Worm (Caenorhabditis elegans) whole organism, dauer: Measurements from ENCODE around the gene gtf-2A2.

Experiments used
- unc-62 ChIP-seq: sonication (generic microtip); optimal IDR thresholded peaks from 2 replicates; lab custom pipeline; 2017; ENCODE audit warnings: missing biosample characterization, missing genetic modification reagents, missing genetic modification characterization

gtf-2A2 gene

ce11 chrIII:12624466-12624865, at the start of gene gtf-2A2:
gtf-2A2 (plus strand) TSS chrIII:12624766.
- no peak for TF ChIP-seq unc-62

ce11 chrIII:12575350-12576292, 48.9 kb upstream of the gtf-2A2 start, which contains the start of gene aakg-1:
aakg-1 (minus strand) TSS chrIII:12575401.
- no peak for TF ChIP-seq unc-62

DNA sequence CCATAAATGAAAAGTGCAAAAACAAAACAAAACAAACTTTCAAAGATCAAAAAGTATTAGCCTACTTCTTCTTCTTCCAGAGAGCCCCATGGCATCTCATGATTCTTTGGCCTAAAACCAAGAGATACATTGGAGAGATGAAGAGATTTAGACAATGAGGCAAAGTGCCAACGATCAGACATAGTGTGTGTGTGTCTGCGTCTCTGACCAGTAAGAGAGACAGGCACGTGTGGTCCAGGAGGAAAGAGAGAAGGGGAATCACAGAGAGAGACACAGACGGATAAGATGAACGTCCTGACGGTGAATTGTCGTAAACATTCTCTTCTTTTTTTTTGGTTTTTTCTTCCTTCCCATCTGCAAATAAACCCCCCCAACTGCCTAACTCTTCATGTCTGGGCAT, 41.1 kb upstream of the gtf-2A2 start:
- no peak for TF ChIP-seq unc-62

ce11 chrIII:12585842-12586241, 38.7 kb upstream of the gtf-2A2 start:
- no peak for TF ChIP-seq unc-62

ce11 chrIII:12591923-12592322, 32.6 kb upstream of the gtf-2A2 start:
- TF ChIP-seq unc-62: no peak

DNA sequence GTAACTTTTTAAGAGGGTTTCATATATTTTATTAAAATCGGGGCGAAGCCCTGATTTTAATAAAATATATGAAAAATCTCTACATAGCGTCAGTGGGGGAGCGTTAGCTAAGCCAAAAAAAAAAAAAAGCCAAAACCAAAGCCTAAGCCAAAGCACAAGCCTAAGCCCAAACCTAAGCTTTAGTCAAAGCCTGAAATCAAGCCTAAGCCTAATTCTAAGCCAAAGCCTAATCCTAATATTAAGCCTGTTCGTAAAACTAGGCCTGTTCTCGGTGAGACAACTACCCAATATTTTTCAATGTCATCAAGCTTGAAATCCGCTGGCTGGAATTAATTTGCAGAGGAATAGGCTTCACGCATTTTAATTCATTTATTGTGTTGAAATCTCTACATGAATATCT, 28.9 kb upstream of the gtf-2A2 start:
- no peak for TF ChIP-seq unc-62

DNA sequence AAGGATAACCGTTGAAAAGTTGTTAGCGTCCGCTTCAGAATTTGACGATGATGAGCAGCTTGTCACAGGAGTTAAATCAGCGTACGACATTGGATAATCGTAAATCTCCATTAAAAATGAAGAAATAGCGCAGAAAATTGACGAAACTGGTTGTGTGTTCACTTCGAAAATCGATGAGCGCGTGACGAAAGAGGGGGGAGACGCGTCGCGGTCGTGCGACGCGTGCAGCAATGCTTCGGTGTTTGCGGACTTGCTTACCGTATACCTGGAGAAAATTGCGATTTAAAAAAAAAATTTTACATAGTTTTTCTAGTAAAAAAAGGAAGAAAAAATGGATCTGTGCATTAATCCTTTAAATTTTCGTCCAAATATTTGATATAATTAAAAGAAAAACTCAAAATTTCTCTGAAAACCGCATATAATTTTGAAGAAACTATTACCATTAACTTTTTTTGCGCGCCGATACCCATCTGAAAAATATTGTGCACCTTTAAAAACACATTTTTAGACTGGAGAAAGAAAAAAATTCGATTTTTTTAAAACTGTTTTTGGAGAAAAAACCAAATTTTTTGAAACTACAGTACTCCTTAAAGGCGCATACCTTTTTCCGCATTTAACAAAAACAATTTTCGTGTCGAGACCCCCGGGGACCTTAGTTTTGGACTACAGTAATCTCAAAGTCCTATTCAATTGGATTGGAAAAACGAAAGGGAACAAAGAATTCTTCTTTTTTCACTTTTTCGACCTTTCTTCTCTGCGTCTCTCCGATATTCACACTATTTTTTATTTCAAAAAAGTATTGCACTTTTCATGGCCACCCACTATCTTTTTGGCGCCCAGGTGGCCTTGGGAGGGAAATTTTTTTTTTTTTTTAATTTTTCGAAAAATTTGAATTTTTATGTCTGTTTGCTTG, 25.9 kb upstream of the gtf-2A2 start:
- no peak for TF ChIP-seq unc-62

DNA sequence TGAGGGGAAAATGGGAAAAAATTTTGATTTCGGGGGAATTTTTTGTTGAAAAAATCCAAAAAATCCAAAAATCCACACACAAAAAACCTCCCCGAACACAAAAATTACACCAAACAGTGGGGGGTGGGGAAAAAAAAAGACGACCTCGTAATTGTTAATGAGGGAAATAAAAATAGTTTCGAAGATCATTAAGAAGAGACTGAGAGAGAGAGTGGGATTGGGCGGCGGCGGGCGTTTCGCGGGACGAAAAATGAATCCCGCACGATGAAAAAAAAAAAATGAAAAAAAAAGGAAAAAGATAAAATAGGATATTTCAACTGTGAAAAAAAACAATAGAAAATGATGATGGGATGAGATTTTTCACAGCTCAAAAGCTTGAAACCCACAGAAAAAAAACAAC, 24.9 kb upstream of the gtf-2A2 start, which contains the start of gene gldi-8:
Gene gldi-8 (minus strand): TSS at position 58 of the 400 bp plus-strand sequence.
- no peak for TF ChIP-seq unc-62

DNA sequence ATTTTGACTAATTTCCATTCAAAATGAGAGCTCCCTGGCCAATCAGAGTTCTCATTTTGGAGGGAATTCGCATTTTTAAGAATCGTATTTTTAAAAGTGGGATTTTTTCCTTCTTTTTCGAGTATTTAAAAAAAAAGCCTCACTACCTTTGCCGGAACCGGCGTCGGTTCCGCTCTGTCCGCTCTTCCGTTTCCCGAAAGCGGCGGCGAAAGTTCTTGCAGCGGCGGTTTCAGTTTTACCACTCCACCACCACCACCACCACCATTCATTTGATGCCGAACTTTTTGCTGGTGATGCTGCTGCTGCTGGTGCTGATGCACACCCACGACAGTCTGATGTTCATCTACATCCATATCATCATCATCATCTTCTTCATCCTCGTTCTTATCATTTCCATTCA, 22.5 kb upstream of the gtf-2A2 start:
- TF ChIP-seq unc-62: no peak

DNA sequence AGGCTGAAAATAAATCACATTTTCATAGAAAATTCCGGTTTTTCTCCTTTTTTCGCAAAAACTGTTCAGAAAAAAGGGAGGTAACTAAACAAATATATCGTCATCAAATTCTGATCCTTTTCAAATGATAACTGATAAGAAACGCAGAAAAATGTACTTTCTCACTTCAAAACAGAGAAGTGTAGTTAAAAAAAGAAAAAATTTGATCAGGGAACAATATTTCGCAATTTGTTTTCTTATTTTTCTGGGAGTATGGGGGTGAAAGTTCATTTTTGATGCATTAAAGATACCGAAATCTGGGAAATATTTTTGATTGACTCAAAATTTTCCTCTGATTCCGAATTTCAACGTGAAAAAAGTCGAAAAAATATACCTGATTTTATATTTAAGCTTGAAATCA, 18.4 kb upstream of the gtf-2A2 start:
- no peak for TF ChIP-seq unc-62

- no peak for TF ChIP-seq unc-62
Observed at ce11 chrIII:12607302-12607701, 17.3 kb upstream of the gtf-2A2 start.

DNA sequence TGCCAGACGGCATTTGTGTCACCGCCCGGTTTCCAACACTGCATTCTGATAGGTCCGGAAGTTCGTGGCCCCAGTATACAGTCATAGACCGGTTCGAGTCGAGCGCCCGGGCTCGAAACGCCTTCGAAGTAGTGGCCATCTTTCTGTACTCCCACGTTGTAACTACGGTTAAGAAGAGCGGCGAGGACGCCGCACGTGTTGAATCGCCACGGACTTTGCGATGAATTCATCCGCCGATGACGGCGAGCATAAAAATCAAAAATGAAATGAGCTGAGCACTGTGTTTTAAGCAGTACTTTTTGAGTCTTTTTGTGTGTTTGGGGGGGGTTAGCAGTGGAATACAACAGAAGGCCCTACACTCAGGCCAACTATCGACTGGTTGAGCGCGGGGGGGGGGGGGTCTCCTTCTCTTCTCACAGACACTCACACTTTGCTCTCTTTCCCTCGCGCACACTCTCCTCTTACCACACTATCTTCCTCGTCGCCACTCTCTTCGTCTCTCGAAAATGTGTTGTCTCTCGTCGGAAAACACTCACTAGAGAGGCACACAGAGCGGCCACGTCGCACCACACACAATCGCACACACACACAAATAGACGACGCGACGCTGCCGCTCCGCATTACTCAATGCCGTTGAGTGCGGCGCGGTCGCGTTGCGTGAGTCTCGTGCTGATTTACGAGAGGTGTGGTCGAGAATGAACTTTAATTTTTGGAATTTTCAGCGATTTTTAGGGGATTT, 16.2 kb upstream of the gtf-2A2 start, which contains the start of gene epc-1:
Gene epc-1 (minus strand): TSS at position 367 of the 739 bp plus-strand sequence.
- no peak for TF ChIP-seq unc-62

ce11 chrIII:12608989-12609388, 15.6 kb upstream of the gtf-2A2 start, which contains the start of gene Y111B2A.12:
Y111B2A.12 (plus strand) TSS chrIII:12609289.
- no peak for TF ChIP-seq unc-62

- no peak for TF ChIP-seq unc-62
Observed at ce11 chrIII:12609410-12609809, 15.2 kb upstream of the gtf-2A2 start.

- no peak for TF ChIP-seq unc-62
Observed at ce11 chrIII:12611414-12611813, 13.2 kb upstream of the gtf-2A2 start.

ce11 chrIII:12612519-12612935, 12.0 kb upstream of the gtf-2A2 start:
- TF ChIP-seq unc-62: peak; percentile 72
